Fruit fly (Drosophila melanogaster): ENCODE measurements around the gene ArgRS.

ArgRS gene

dm6 chrX:15859387-15859786 is 15.4 kb upstream of the ArgRS start, which contains the start of gene AlkB:
Gene AlkB, minus strand, starts transcription at chrX:15859487.
- peak; percentile 44 for TF ChIP-seq gfzf (GFP tag; optimal IDR thresholded peaks at IDR 0.05)
- 0 out of 3 replicates have a peak, but pooled peaks have one; percentile 4 for TF ChIP-seq CG16813 (GFP tag; IDR thresholded peaks at IDR 0.05; ENCODE audit: partially characterized antibody)
- peak; percentile 32 for TF ChIP-seq sens (GFP tag)
- no peak for TF ChIP-seq Hr51 (GFP tag; optimal IDR thresholded peaks at IDR 0.05)
- peak; percentile 13; the same call in 1 of the 2 replicates for TF ChIP-seq CG2129 (GFP tag; IDR thresholded peaks at IDR 0.05; ENCODE audit: partially characterized antibody)
- 0 out of 3 replicates have a peak, but pooled peaks have one; percentile 9 for TF ChIP-seq CG17361 (GFP tag; IDR thresholded peaks at IDR 0.05)
- TF ChIP-seq Dll (GFP tag; IDR thresholded peaks at IDR 0.05; ENCODE audit: partially characterized antibody), result peak; percentile 49; the same call in 1 of the 4 replicates
- TF ChIP-seq E2f1 (GFP tag; IDR thresholded peaks at IDR 0.05), result no peak
- TF ChIP-seq Dref (GFP tag; IDR thresholded peaks at IDR 0.05), result peak; percentile 43; the same call in 1 of the 2 replicates
- no peak for TF ChIP-seq dati (GFP tag; IDR thresholded peaks at IDR 0.05)
- TF ChIP-seq amos (GFP tag; IDR thresholded peaks at IDR 0.05; ENCODE audit: partially characterized antibody), result 0 out of 2 replicates have a peak, but pooled peaks have one; percentile 17
- no peak for TF ChIP-seq Nf-YC (tag; optimal IDR thresholded peaks at IDR 0.05)
- TF ChIP-seq MESR4 (GFP tag; optimal IDR thresholded peaks at IDR 0.05), result no peak
- peak; percentile 45 for TF ChIP-seq BEAF-32 (GFP tag; optimal IDR thresholded peaks at IDR 0.05)
- no peak for TF ChIP-seq CG5245 (GFP tag; optimal IDR thresholded peaks at IDR 0.05)
- TF ChIP-seq CG13287 (GFP tag; IDR thresholded peaks at IDR 0.05; ENCODE audit: partially characterized antibody), result 0 out of 2 replicates have a peak, but pooled peaks have one; percentile 19
- no peak for TF ChIP-seq Bdp1 (GFP tag; optimal IDR thresholded peaks at IDR 0.05)
- TF ChIP-seq Kr (GFP tag; optimal IDR thresholded peaks at IDR 0.05), result no peak

- peak; percentile 77 for TF ChIP-seq Dll (GFP tag; IDR thresholded peaks at IDR 0.05; ENCODE audit: partially characterized antibody)
- TF ChIP-seq Stat92E (GFP tag; optimal IDR thresholded peaks at IDR 0.05), result no peak
- peak; percentile 64; the same call in 1 of the 4 replicates for TF ChIP-seq chinmo (GFP tag; IDR thresholded peaks at IDR 0.05; ENCODE audit: partially characterized antibody)
- no peak for TF ChIP-seq dm (GFP tag; optimal IDR thresholded peaks at IDR 0.05)
- TF ChIP-seq MESR4 (GFP tag; optimal IDR thresholded peaks at IDR 0.05), result peak; percentile 82
- TF ChIP-seq CG7357 (GFP tag; IDR thresholded peaks at IDR 0.05), result peak; percentile 92
- peak; percentile 88 for TF ChIP-seq Dref (GFP tag; IDR thresholded peaks at IDR 0.05)
- TF ChIP-seq CG10565 (GFP tag; optimal IDR thresholded peaks at IDR 0.05), result no peak
- peak; percentile 75 for TF ChIP-seq unc-4 (GFP tag; IDR thresholded peaks at IDR 0.05; ENCODE audit: partially characterized antibody)
- TF ChIP-seq CG13775 (GFP tag; optimal IDR thresholded peaks at IDR 0.05), result no peak
- 0 out of 2 replicates have a peak, but pooled peaks have one; percentile 10 for TF ChIP-seq E2f2 (GFP tag; IDR thresholded peaks at IDR 0.05)
- peak; percentile 96 for TF ChIP-seq CG2116 (GFP tag; optimal IDR thresholded peaks at IDR 0.05)
- no peak for TF ChIP-seq Blimp-1 (GFP tag; optimal IDR thresholded peaks at IDR 0.05)
- no peak for TF ChIP-seq Dad (GFP tag; optimal IDR thresholded peaks at IDR 0.05)
- peak; percentile 10 for TF ChIP-seq CG10267 (tag; optimal IDR thresholded peaks at IDR 0.05)
- TF ChIP-seq D19B (GFP tag; optimal IDR thresholded peaks at IDR 0.05), result no peak
- peak; percentile 1 for TF ChIP-seq unpg (GFP tag; optimal IDR thresholded peaks at IDR 0.05)
- peak; percentile 67 for TF ChIP-seq CG1603 (tag; optimal IDR thresholded peaks at IDR 0.05)
- no peak for TF ChIP-seq Kr (GFP tag; optimal IDR thresholded peaks at IDR 0.05)
- no peak for TF ChIP-seq ro (GFP tag; IDR thresholded peaks at IDR 0.05)
- TF ChIP-seq Mes4 (GFP tag; optimal IDR thresholded peaks at IDR 0.05), result no peak
- peak; percentile 82 for TF ChIP-seq nerfin-2 (GFP tag; IDR thresholded peaks at IDR 0.05; ENCODE audit: partially characterized antibody)
- TF ChIP-seq CG17802 (tag; optimal IDR thresholded peaks at IDR 0.05), result peak; percentile 65
- TF ChIP-seq YL-1 (GFP tag; optimal IDR thresholded peaks at IDR 0.05), result peak; percentile 43
- no peak for TF ChIP-seq pros (GFP tag; optimal IDR thresholded peaks at IDR 0.05)
- peak; percentile 10 for TF ChIP-seq lbe (GFP tag; optimal IDR thresholded peaks at IDR 0.05)
- peak; percentile 83 for TF ChIP-seq Scr (GFP tag; IDR thresholded peaks at IDR 0.05; ENCODE audit: partially characterized antibody)
- no peak for TF ChIP-seq ham (GFP tag; IDR thresholded peaks at IDR 0.05)
- peak; percentile 14 for TF ChIP-seq HmgZ (tag; optimal IDR thresholded peaks at IDR 0.05)
- TF ChIP-seq stwl (tag; optimal IDR thresholded peaks at IDR 0.05), result peak; percentile 70
- TF ChIP-seq Dfd (GFP tag; optimal IDR thresholded peaks at IDR 0.05), result no peak
Measured at dm6 chrX:15857601-15858284, 13.8 kb upstream of the ArgRS start, which contains the start of the genes CG46440 and Myb. Gene CG46440, minus strand, starts transcription at chrX:15857823. Gene Myb, minus strand, starts transcription at chrX:15857823.
